Worm (Caenorhabditis elegans) whole organism, young adult: Measurements from ENCODE around the gene Y56A3A.33.

Source experiments
- ceh-100 ChIP-seq: fragments of 200-800 bp; sonication (Bioruptor generic); IDR thresholded peaks from 2 replicates; pipeline ENCODE4 v1.3.6; 2022; ENCODE audit warnings: missing genetic modification reagents, missing genetic modification characterization, missing compliant biosample characterization
- egl-18 ChIP-seq: fragments of 200-800 bp; sonication (Bioruptor generic); IDR thresholded peaks from 2 replicates; pipeline ENCODE4 v1.3.6; 2022; ENCODE audit warnings: missing genetic modification reagents, missing genetic modification characterization, missing compliant biosample characterization
- ekl-4 ChIP-seq: fragments of 200-800 bp; sonication (Bioruptor generic); IDR thresholded peaks from 2 replicates; pipeline ENCODE4 v1.3.6; 2022; ENCODE audit warnings: missing genetic modification reagents, missing genetic modification characterization, missing compliant biosample characterization
- him-1 ChIP-seq: sonication (generic microtip); optimal IDR thresholded peaks from 2 replicates; lab custom pipeline; 2016; ENCODE audit warnings: missing genotype, missing genetic modification reagents, missing genetic modification characterization, missing compliant biosample characterization
- mcd-1 ChIP-seq: fragments of 200-800 bp; sonication (Bioruptor generic); IDR thresholded peaks from 2 replicates; pipeline ENCODE4 v1.3.6; 2022; ENCODE audit warnings: missing genetic modification reagents, missing genetic modification characterization, missing compliant biosample characterization
- pha-4 ChIP-seq: fragments of 150-350 bp; sonication (generic microtip); optimal IDR thresholded peaks from 2 replicates; lab custom pipeline; 2014; ENCODE audit warnings: missing biosample characterization, missing genetic modification reagents, missing genetic modification characterization
- snpc-4 ChIP-seq, 5 experiments: fragments of 150-350 bp in 1 of 5; sonication (generic microtip) in 4 of 5; optimal IDR thresholded peaks; 2 replicates each; lab custom pipeline; 2014 to 2018; ENCODE audit warnings: missing genetic modification characterization in 5 of 5, missing biosample characterization in 3 of 5, antibody characterized with exemption in 2 of 5, mild to moderate bottlenecking in 2 of 5, missing compliant biosample characterization in 2 of 5, missing genotype in 2 of 5, moderate library complexity in 2 of 5, missing genetic modification reagents in 1 of 5
- sptf-2 ChIP-seq: fragments of 200-800 bp; sonication (Bioruptor generic); optimal IDR thresholded peaks from 2 replicates; lab custom pipeline; 2018; ENCODE audit warnings: mild to moderate bottlenecking, missing genetic modification characterization, missing compliant biosample characterization
- unc-62 ChIP-seq: fragments of 150-350 bp; optimal IDR thresholded peaks from 2 replicates; lab custom pipeline; 2014; ENCODE audit warnings: missing biosample characterization, missing genetic modification reagents, missing genetic modification characterization

DNA sequence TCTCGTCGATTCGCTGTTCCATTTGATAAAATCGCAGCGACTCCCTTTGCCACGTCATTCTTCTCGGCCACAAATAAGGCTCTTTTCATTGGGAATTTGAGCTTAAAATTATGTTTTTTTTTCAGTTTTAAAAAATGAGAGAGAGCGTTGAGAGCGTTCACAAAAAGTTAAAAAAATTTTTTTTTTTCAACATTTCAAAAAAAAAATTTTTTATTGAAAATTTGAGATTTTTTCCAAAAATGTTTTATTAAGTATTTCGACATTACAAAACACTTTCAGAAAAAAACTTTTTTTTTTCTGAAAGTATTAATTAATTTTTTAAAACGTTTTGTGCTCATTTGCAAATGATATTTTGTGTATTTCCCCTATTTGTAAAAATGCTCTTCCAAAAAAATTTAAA is 42.7 kb downstream of the Y56A3A.33 start, which contains the start of gene top-3:
- TF ChIP-seq sptf-2 (GFP tag; lab: Kevin White, UChicago): no peak
- TF ChIP-seq ceh-100 (GFP tag; lab: Robert Waterston, UW): no peak
- TF ChIP-seq him-1 (tag; lab: Kevin White, UChicago): no peak
- no peak for TF ChIP-seq unc-62
- TF ChIP-seq snpc-4 (GFP tag; optimal IDR thresholded peaks at IDR 0.05; lab: Kevin White, UChicago): no peak
- no peak for TF ChIP-seq snpc-4 (tag; optimal IDR thresholded peaks at IDR 0.05; lab: Kevin White, UChicago)
- no peak for TF ChIP-seq pha-4 (tag; lab: Kevin White, UChicago)
- no peak for TF ChIP-seq egl-18 (GFP tag; lab: Robert Waterston, UW)
- TF ChIP-seq ekl-4 (GFP tag; lab: Robert Waterston, UW): no peak
- no peak for TF ChIP-seq mcd-1 (GFP tag; lab: Robert Waterston, UW)
